Worm (Caenorhabditis elegans) whole organism, L4 larva: ENCODE measurements around the gene Y32G9A.3.

Experiments
- daf-12 ChIP-seq: fragments of 150-350 bp; optimal IDR thresholded peaks from 2 replicates; lab custom pipeline; 2014; ENCODE audit warnings: missing biosample characterization, missing genetic modification reagents, missing genetic modification characterization
- jun-1 ChIP-seq: fragments of 150-350 bp; optimal IDR thresholded peaks from 2 replicates; lab custom pipeline; 2014; ENCODE audit warnings: missing biosample characterization, missing genetic modification reagents, missing genetic modification characterization
- mep-1 ChIP-seq: fragments of 150-350 bp; sonication (generic microtip); optimal IDR thresholded peaks from 3 replicates; lab custom pipeline; 2014; ENCODE audit warnings: missing biosample characterization, missing genetic modification characterization
- nhr-102 ChIP-seq: sonication (generic microtip); optimal IDR thresholded peaks from 2 replicates; lab custom pipeline; 2016; ENCODE audit warnings: mild to moderate bottlenecking, missing genetic modification characterization, moderate library complexity, missing compliant biosample characterization
- nhr-6 ChIP-seq: fragments of 150-350 bp; optimal IDR thresholded peaks from 2 replicates; lab custom pipeline; 2014; ENCODE audit warnings: missing biosample characterization, missing genetic modification characterization
- pha-4 ChIP-seq, 2 experiments: fragments of 150-350 bp in 1 of 2; fragments of 200-800 bp in 1 of 2; sonication (Bioruptor generic) in 1 of 2; IDR thresholded peaks in 1 of 2; optimal IDR thresholded peaks in 1 of 2; 2 replicates each; pipeline versions ENCODE4 v1.3.6 to Lab custom; 2014 to 2022; ENCODE audit warnings: missing genetic modification characterization in 2 of 2, missing genetic modification reagents in 2 of 2, missing biosample characterization in 1 of 2, missing compliant biosample characterization in 1 of 2
- php-3 ChIP-seq: fragments of 200-800 bp; sonication (Bioruptor generic); IDR thresholded peaks from 2 replicates; pipeline ENCODE4 v1.3.6; 2022; ENCODE audit warnings: missing genetic modification reagents, missing genetic modification characterization, missing compliant biosample characterization
- zip-11 ChIP-seq: fragments of 200-800 bp; sonication (Bioruptor generic); IDR thresholded peaks from 2 replicates; pipeline ENCODE4 v1.3.6; 2022; ENCODE audit warnings: missing genetic modification characterization, missing compliant biosample characterization

- TF ChIP-seq mep-1 (tag; lab: Kevin White, UChicago) (no peak), nhr-6 (tag; lab: Kevin White, UChicago) (no peak), daf-12 (tag; lab: Kevin White, UChicago) (no peak), php-3 (GFP tag; lab: Robert Waterston, UW) (no peak), zip-11 (no peak), jun-1 (no peak), nhr-102 (no peak), pha-4 (GFP tag; IDR thresholded peaks at IDR 0.05; lab: Robert Waterston, UW) (no peak), pha-4 (tag; optimal IDR thresholded peaks at IDR 0.05; lab: Kevin White, UChicago) (no peak)
Observed at ce11 chrV:1868025-1868424, 43.2 kb upstream of the Y32G9A.3 start.
